Worm (Caenorhabditis elegans) whole organism, L4 larva: Measurements from ENCODE around the gene twk-14.
A peak's percentile ranks its signal among the peaks of the same experiment; 100 is the strongest.

Experiments
- F26F4.8 ChIP-seq: fragments of 200-800 bp; sonication (Bioruptor generic); conservative IDR thresholded peaks from 2 replicates; pipeline ENCODE4 v1.3.6; 2022; ENCODE audit warnings: missing genetic modification characterization, missing compliant biosample characterization
- F37D6.2 ChIP-seq: sonication (generic microtip); optimal IDR thresholded peaks from 2 replicates; lab custom pipeline; 2016; ENCODE audit warnings: mild to moderate bottlenecking, missing genetic modification characterization, missing compliant biosample characterization
- F44E2.7 ChIP-seq: fragments of 200-800 bp; sonication (Bioruptor generic); IDR thresholded peaks from 2 replicates; pipeline ENCODE4 v2.1.2; 2022; ENCODE audit warnings: missing genetic modification characterization, missing compliant biosample characterization
- Y75B8A.6 ChIP-seq: fragments of 200-800 bp; sonication (Bioruptor generic); IDR thresholded peaks from 2 replicates; pipeline ENCODE4 v1.3.6; 2022; ENCODE audit warnings: missing genetic modification reagents, missing genetic modification characterization, missing compliant biosample characterization
- ZK546.5 ChIP-seq, 2 experiments: sonication (generic microtip); optimal IDR thresholded peaks; 2 replicates each; lab custom pipeline; 2017; ENCODE audit warnings: missing biosample characterization in 2 of 2, missing genetic modification characterization in 2 of 2
- aha-1 ChIP-seq: fragments of 150-350 bp; peaks from one replicate; lab custom pipeline; 2014; ENCODE audit warnings: missing biosample characterization, missing genetic modification characterization
- ama-1 ChIP-seq: fragments of 150-350 bp; optimal IDR thresholded peaks from 2 replicates; lab custom pipeline; 2014; ENCODE audit warnings: inconsistent platforms, mixed read lengths
- attf-4 ChIP-seq: sonication (generic microtip); optimal IDR thresholded peaks from 3 replicates; lab custom pipeline; 2017; ENCODE audit warnings: missing biosample characterization, missing genetic modification characterization
- ceh-20 ChIP-seq: fragments of 200-800 bp; sonication (Bioruptor generic); IDR thresholded peaks from 2 replicates; pipeline ENCODE4 v1.3.6; 2022; ENCODE audit warnings: missing genetic modification reagents, missing genetic modification characterization, missing compliant biosample characterization
- ceh-32 ChIP-seq: sonication (generic microtip); optimal IDR thresholded peaks from 2 replicates; lab custom pipeline; 2016; ENCODE audit warnings: mild to moderate bottlenecking, missing genetic modification characterization, missing compliant biosample characterization; ENCODE audit not compliant: poor library complexity
- ceh-82 ChIP-seq: sonication (generic microtip); optimal IDR thresholded peaks from 2 replicates; lab custom pipeline; 2017; ENCODE audit warnings: missing biosample characterization, missing genetic modification characterization
- ctbp-1 ChIP-seq: fragments of 200-800 bp; sonication (Bioruptor generic); IDR thresholded peaks from 2 replicates; pipeline ENCODE4 v1.3.6; 2022; ENCODE audit warnings: missing genetic modification reagents, missing genetic modification characterization, missing compliant biosample characterization
- daf-12 ChIP-seq: fragments of 150-350 bp; optimal IDR thresholded peaks from 2 replicates; lab custom pipeline; 2014; ENCODE audit warnings: missing biosample characterization, missing genetic modification reagents, missing genetic modification characterization
- daf-16 ChIP-seq, 3 experiments: sonication (generic microtip); optimal IDR thresholded peaks; 2 replicates each; lab custom pipeline; 2016 to 2017; ENCODE audit warnings: missing genetic modification characterization in 3 of 3, missing genetic modification reagents in 3 of 3, mild to moderate bottlenecking in 2 of 3, missing compliant biosample characterization in 2 of 3, missing biosample characterization in 1 of 3, moderate library complexity in 1 of 3
- daf-8 ChIP-seq: fragments of 200-800 bp; sonication (Bioruptor generic); IDR thresholded peaks from 2 replicates; pipeline ENCODE4 v1.3.6; 2022; ENCODE audit warnings: missing genetic modification characterization, missing compliant biosample characterization
- dmd-9 ChIP-seq: fragments of 200-800 bp; sonication (Bioruptor generic); IDR thresholded peaks from 2 replicates; pipeline ENCODE4 v1.3.6; 2022; ENCODE audit warnings: missing genetic modification reagents, missing genetic modification characterization, missing compliant biosample characterization
- dpl-1 ChIP-seq: fragments of 150-350 bp; optimal IDR thresholded peaks from 2 replicates; lab custom pipeline; 2014; ENCODE audit warnings: missing biosample characterization, missing genetic modification reagents, missing genetic modification characterization
- fkh-10 ChIP-seq: fragments of 150-350 bp; optimal IDR thresholded peaks from 2 replicates; lab custom pipeline; 2014; ENCODE audit warnings: missing biosample characterization, missing genetic modification reagents, missing genetic modification characterization
- fos-1 ChIP-seq: fragments of 150-350 bp; optimal IDR thresholded peaks from 2 replicates; lab custom pipeline; 2014; ENCODE audit warnings: missing biosample characterization, missing genetic modification characterization
- gei-8 ChIP-seq: fragments of 200-800 bp; sonication (Bioruptor generic); optimal IDR thresholded peaks from 2 replicates; lab custom pipeline; 2018; ENCODE audit warnings: mild to moderate bottlenecking, missing genetic modification characterization, missing compliant biosample characterization
- jun-1 ChIP-seq: fragments of 150-350 bp; optimal IDR thresholded peaks from 2 replicates; lab custom pipeline; 2014; ENCODE audit warnings: missing biosample characterization, missing genetic modification reagents, missing genetic modification characterization
- lin-29 ChIP-seq: fragments of 200-800 bp; sonication (Bioruptor generic); IDR thresholded peaks from 2 replicates; pipeline ENCODE4 v1.3.6; 2022; ENCODE audit warnings: missing genetic modification reagents, missing genetic modification characterization, missing compliant biosample characterization
- lsy-2 ChIP-seq, 2 experiments: fragments of 150-350 bp in 1 of 2; sonication (generic microtip) in 1 of 2; optimal IDR thresholded peaks; 2 replicates each; lab custom pipeline; 2014 to 2017; ENCODE audit warnings: missing biosample characterization in 2 of 2, missing genetic modification characterization in 2 of 2
- madf-5 ChIP-seq, 2 experiments: fragments of 200-800 bp; sonication (Bioruptor generic); IDR thresholded peaks; 2 replicates each; pipeline ENCODE4 v1.3.6; 2022; ENCODE audit warnings: missing compliant biosample characterization in 2 of 2, missing genetic modification characterization in 2 of 2
- nhr-25 ChIP-seq: sonication (generic microtip); optimal IDR thresholded peaks from 2 replicates; lab custom pipeline; 2017; ENCODE audit warnings: missing genetic modification characterization, mild to moderate bottlenecking, missing compliant biosample characterization, antibody characterized with exemption, moderate library complexity, borderline replicate concordance; ENCODE audit not compliant: insufficient read depth
- nhr-42 ChIP-seq: fragments of 200-800 bp; sonication (Bioruptor generic); IDR thresholded peaks from 2 replicates; pipeline ENCODE4 v1.3.6; 2022; ENCODE audit warnings: missing genetic modification characterization, missing compliant biosample characterization
- nhr-6 ChIP-seq: fragments of 150-350 bp; optimal IDR thresholded peaks from 2 replicates; lab custom pipeline; 2014; ENCODE audit warnings: missing biosample characterization, missing genetic modification characterization
- nhr-77 ChIP-seq: fragments of 150-350 bp; optimal IDR thresholded peaks from 2 replicates; lab custom pipeline; 2014; ENCODE audit warnings: missing biosample characterization, missing genetic modification characterization
- pha-4 ChIP-seq, 2 experiments: fragments of 150-350 bp in 1 of 2; fragments of 200-800 bp in 1 of 2; sonication (Bioruptor generic) in 1 of 2; IDR thresholded peaks in 1 of 2; optimal IDR thresholded peaks in 1 of 2; 2 replicates each; pipeline versions ENCODE4 v1.3.6 to Lab custom; 2014 to 2022; ENCODE audit warnings: missing genetic modification characterization in 2 of 2, missing genetic modification reagents in 2 of 2, missing biosample characterization in 1 of 2, missing compliant biosample characterization in 1 of 2
- php-3 ChIP-seq: fragments of 200-800 bp; sonication (Bioruptor generic); IDR thresholded peaks from 2 replicates; pipeline ENCODE4 v1.3.6; 2022; ENCODE audit warnings: missing genetic modification reagents, missing genetic modification characterization, missing compliant biosample characterization
- snpc-4 ChIP-seq: fragments of 150-350 bp; optimal IDR thresholded peaks from 2 replicates; lab custom pipeline; 2014; ENCODE audit warnings: missing biosample characterization, missing genetic modification characterization
- spr-1 ChIP-seq: sonication (generic microtip); optimal IDR thresholded peaks from 2 replicates; lab custom pipeline; 2016; ENCODE audit warnings: mild to moderate bottlenecking, missing genetic modification characterization, missing compliant biosample characterization
- spr-3 ChIP-seq: fragments of 200-800 bp; sonication (Bioruptor generic); optimal IDR thresholded peaks from 2 replicates; lab custom pipeline; 2018; ENCODE audit warnings: mild to moderate bottlenecking, missing genetic modification characterization, missing compliant biosample characterization
- tag-97 ChIP-seq: fragments of 200-800 bp; sonication (Bioruptor generic); IDR thresholded peaks from 2 replicates; pipeline ENCODE4 v1.3.6; 2022; ENCODE audit warnings: missing genetic modification characterization, missing compliant biosample characterization
- tra-1 ChIP-seq: fragments of 200-800 bp; sonication (Bioruptor generic); IDR thresholded peaks from 2 replicates; pipeline ENCODE4 v1.3.6; 2022; ENCODE audit warnings: missing genetic modification reagents, missing genetic modification characterization, missing compliant biosample characterization
- unc-130 ChIP-seq: sonication (generic microtip); optimal IDR thresholded peaks from 2 replicates; lab custom pipeline; 2016; ENCODE audit warnings: missing genetic modification reagents, missing genetic modification characterization, missing compliant biosample characterization
- vab-7 ChIP-seq: fragments of 200-800 bp; sonication (Bioruptor generic); IDR thresholded peaks from 2 replicates; pipeline ENCODE4 v1.3.6; 2022; ENCODE audit warnings: missing genetic modification reagents, missing genetic modification characterization, missing compliant biosample characterization
- zfp-3 ChIP-seq: fragments of 200-800 bp; sonication (Bioruptor generic); conservative IDR thresholded peaks from 2 replicates; pipeline ENCODE4 v1.3.6; 2022; ENCODE audit warnings: missing genetic modification reagents, missing genetic modification characterization, missing compliant biosample characterization
- ztf-11 ChIP-seq: fragments of 150-350 bp; optimal IDR thresholded peaks from 2 replicates; lab custom pipeline; 2014; ENCODE audit warnings: missing biosample characterization, missing genetic modification characterization

The twk-14 gene

DNA sequence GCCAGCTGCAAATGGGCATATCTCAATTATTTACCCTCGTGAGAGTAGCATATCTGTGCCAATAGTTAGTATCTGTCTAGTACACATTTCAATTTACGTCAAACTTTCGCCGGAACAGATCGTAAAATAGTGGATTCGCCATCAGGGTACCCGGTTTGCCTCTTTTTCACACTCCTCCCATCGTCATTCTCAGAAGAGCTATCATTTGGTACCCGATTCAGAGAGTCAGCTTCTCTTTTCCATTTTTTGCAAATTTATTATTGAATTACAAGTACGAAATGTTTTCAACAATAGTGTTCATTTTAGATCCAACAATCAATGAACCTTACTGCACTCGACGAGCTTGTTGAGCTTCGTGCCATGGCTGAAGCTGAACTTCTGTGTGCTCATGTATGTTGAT lies 33.5 kb upstream of the twk-14 start, which contains the start of gene C54D10.5:
Gene C54D10.5, plus strand, starts transcription at position 301 of the 400 bp plus-strand sequence.
- no peak for TF ChIP-seq gei-8
- no peak for TF ChIP-seq jun-1
- TF ChIP-seq daf-16 (GFP tag; optimal IDR thresholded peaks at IDR 0.05; lab: Kevin White, UChicago), result no peak
- TF ChIP-seq daf-16 (tag; optimal IDR thresholded peaks at IDR 0.05; lab: Kevin White, UChicago), result no peak
- no peak for TF ChIP-seq spr-3
- TF ChIP-seq php-3 (GFP tag; lab: Robert Waterston, UW), result no peak
- TF ChIP-seq fkh-10, result no peak
- TF ChIP-seq nhr-25 (tag; lab: Kevin White, UChicago), result no peak
- TF ChIP-seq aha-1 (tag; lab: Kevin White, UChicago), result no peak
- TF ChIP-seq nhr-77 (tag; lab: Kevin White, UChicago), result no peak
- no peak for TF ChIP-seq dmd-9
- no peak for TF ChIP-seq tra-1 (GFP tag; lab: Robert Waterston, UW)
- TF ChIP-seq F44E2.7, result no peak
- TF ChIP-seq zfp-3 (GFP tag; lab: Robert Waterston, UW), result no peak
- no peak for TF ChIP-seq ceh-82 (tag; lab: Kevin White, UChicago)
- no peak for TF ChIP-seq nhr-42 (GFP tag; lab: Robert Waterston, UW)
- TF ChIP-seq attf-4 (tag; lab: Kevin White, UChicago), result no peak
- TF ChIP-seq dpl-1 (GFP tag; lab: Kevin White, UChicago), result no peak
- TF ChIP-seq pha-4 (GFP tag; IDR thresholded peaks at IDR 0.05; lab: Robert Waterston, UW), result no peak
- TF ChIP-seq pha-4 (tag; optimal IDR thresholded peaks at IDR 0.05; lab: Kevin White, UChicago), result no peak
- TF ChIP-seq F26F4.8 (GFP tag; lab: Robert Waterston, UW), result no peak
- TF ChIP-seq daf-12 (tag; lab: Kevin White, UChicago), result no peak
- TF ChIP-seq, all 104 proteins: peak for 0

DNA sequence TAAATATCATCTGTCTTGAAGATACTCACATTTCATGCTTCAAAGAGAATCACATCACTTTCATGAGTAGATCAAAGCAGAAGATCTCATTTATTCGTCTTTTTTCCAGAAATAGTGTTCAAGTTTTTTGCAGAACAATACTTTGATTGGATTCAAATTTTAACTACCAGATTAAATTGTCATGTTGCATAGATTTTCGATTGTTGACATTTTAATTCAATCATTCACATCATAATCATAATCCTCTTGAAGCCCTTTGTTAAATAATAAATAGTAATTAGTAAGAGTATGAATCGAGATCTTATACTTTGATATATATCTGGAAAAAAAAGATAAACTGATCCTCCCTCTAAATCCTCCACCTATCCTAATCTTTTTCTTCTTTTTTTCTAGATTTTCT lies 32.3 kb upstream of the twk-14 start:
- TF ChIP-seq lsy-2 (tag; optimal IDR thresholded peaks at IDR 0.05; lab: Kevin White, UChicago) (no peak), madf-5 (GFP tag; IDR thresholded peaks at IDR 0.05; lab: Robert Waterston, UW) (no peak), lin-29 (GFP tag; lab: Robert Waterston, UW) (no peak), aha-1 (tag; lab: Kevin White, UChicago) (no peak), ceh-32 (tag; lab: Kevin White, UChicago) (no peak), snpc-4 (tag; lab: Kevin White, UChicago) (no peak), pha-4 (GFP tag; IDR thresholded peaks at IDR 0.05; lab: Robert Waterston, UW) (no peak), pha-4 (tag; optimal IDR thresholded peaks at IDR 0.05; lab: Kevin White, UChicago) (no peak), daf-8 (GFP tag; lab: Robert Waterston, UW) (no peak), nhr-6 (tag; lab: Kevin White, UChicago) (no peak), php-3 (GFP tag; lab: Robert Waterston, UW) (no peak), ceh-20 (no peak), ama-1 (lab: Kevin White, UChicago) (no peak), unc-130 (GFP tag; lab: Kevin White, UChicago) (no peak), spr-3 (no peak), Y75B8A.6 (GFP tag; lab: Robert Waterston, UW) (no peak)

DNA sequence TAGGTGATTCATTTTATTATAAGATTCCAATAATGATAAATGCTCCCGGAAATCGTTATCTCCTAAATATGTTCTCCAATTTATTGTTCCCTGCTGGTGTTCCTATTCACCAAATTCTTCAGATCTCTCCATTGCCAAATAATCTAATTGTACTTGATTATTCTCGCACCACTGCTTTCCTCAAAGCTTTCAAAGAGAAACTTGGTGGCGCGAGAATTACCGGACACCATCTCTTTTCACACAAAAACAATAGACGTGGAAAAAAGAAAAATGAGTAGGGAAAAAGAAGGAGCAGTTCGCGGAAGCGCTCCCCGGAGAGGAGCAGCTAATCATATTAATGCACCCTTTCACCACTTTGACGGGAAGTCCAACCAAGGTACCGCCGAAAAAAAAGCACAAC lies 25.9 kb upstream of the twk-14 start:
- TF ChIP-seq fos-1 (no peak), aha-1 (tag; lab: Kevin White, UChicago) (peak; percentile 61)

DNA sequence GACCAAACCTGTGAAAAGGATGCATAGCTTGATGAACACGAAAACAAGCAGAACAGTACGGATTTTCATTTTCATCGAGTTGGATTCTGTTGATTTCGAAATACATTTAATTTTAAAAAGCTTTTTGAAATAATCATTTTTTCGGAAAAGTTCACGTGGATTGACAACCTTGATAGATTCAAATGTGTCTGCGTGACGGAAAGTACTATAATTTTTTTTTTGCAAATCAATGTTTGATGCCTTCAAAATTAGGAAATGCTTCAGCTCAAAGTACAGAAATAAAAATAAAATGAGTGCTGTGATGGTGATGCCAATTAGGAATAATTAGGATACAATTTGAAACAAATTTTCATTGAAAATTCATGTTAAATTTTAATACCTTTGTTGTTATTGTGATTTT lies 25.3 kb upstream of the twk-14 start, which contains the start of gene C54D10.4:
Gene C54D10.4, minus strand, starts transcription at position 101 of the 400 bp plus-strand sequence.
- no peak for TF ChIP-seq F37D6.2 (tag; lab: Kevin White, UChicago)
- no peak for TF ChIP-seq Y75B8A.6 (GFP tag; lab: Robert Waterston, UW)
- TF ChIP-seq spr-3, result no peak
- no peak for TF ChIP-seq spr-1 (tag; lab: Kevin White, UChicago)
- TF ChIP-seq ztf-11, result no peak
- no peak for TF ChIP-seq F26F4.8 (GFP tag; lab: Robert Waterston, UW)
- no peak for TF ChIP-seq aha-1 (tag; lab: Kevin White, UChicago)
- TF ChIP-seq nhr-6 (tag; lab: Kevin White, UChicago), result no peak
- no peak for TF ChIP-seq ctbp-1 (GFP tag; lab: Robert Waterston, UW)
- no peak for TF ChIP-seq F44E2.7
- no peak for TF ChIP-seq vab-7 (GFP tag; lab: Robert Waterston, UW)
- TF ChIP-seq pha-4 (GFP tag; IDR thresholded peaks at IDR 0.05; lab: Robert Waterston, UW), result no peak
- TF ChIP-seq pha-4 (tag; optimal IDR thresholded peaks at IDR 0.05; lab: Kevin White, UChicago), result no peak
- no peak for TF ChIP-seq tag-97
- TF ChIP-seq ZK546.5 (tag; optimal IDR thresholded peaks at IDR 0.05; lab: Kevin White, UChicago), result no peak
- TF ChIP-seq attf-4 (tag; lab: Kevin White, UChicago), result no peak
